Worm (Caenorhabditis elegans): Measurements from ENCODE around the gene fipr-10.

ce11 chrV:9906115-9906514 lies 7.8 kb upstream of the fipr-10 start, which contains the start of gene fipr-11:
- TF ChIP-seq nhr-237 (tag; optimal IDR thresholded peaks at IDR 0.05) = no peak
- no peak for TF ChIP-seq cnd-1 (tag; optimal IDR thresholded peaks at IDR 0.05)
- TF ChIP-seq lsy-2 (tag; optimal IDR thresholded peaks at IDR 0.05) = no peak
- TF ChIP-seq unc-120 (tag; optimal IDR thresholded peaks at IDR 0.05; ENCODE audit: poor library complexity, severe bottlenecking) = no peak
- TF ChIP-seq unc-39 (tag; optimal IDR thresholded peaks at IDR 0.05) = no peak
- no peak for TF ChIP-seq pha-4 (tag; optimal IDR thresholded peaks at IDR 0.05)
- TF ChIP-seq mls-2 (tag; optimal IDR thresholded peaks at IDR 0.05) = no peak
- TF ChIP-seq ceh-83 (GFP tag; optimal IDR thresholded peaks at IDR 0.05) = no peak
- no peak for TF ChIP-seq nhr-76 (tag; optimal IDR thresholded peaks at IDR 0.05)
